Worm (Caenorhabditis elegans): ENCODE data around the gene C28A5.6.

- TF ChIP-seq ama-1 (optimal IDR thresholded peaks at IDR 0.05), result no peak
- TF ChIP-seq pha-4 (tag; optimal IDR thresholded peaks at IDR 0.05), result no peak
- no peak for TF ChIP-seq ttx-3 (tag; optimal IDR thresholded peaks at IDR 0.05)
- peak; percentile 16 for TF ChIP-seq nfya-1 (tag; optimal IDR thresholded peaks at IDR 0.05)
- no peak for TF ChIP-seq C38D4.7 (GFP tag; optimal IDR thresholded peaks at IDR 0.05)
- no peak for TF ChIP-seq hlh-15 (tag; optimal IDR thresholded peaks at IDR 0.05)
- TF ChIP-seq sdc-2 (tag; optimal IDR thresholded peaks at IDR 0.05), result no peak
- TF ChIP-seq nhr-11 (tag; optimal IDR thresholded peaks at IDR 0.05), result no peak
- no peak for TF ChIP-seq fax-1 (tag; optimal IDR thresholded peaks at IDR 0.05)
- TF ChIP-seq C08G9.2 (tag; optimal IDR thresholded peaks at IDR 0.05), result no peak
- TF ChIP-seq elt-2 (tag; optimal IDR thresholded peaks at IDR 0.05), result no peak
- TF ChIP-seq ceh-18 (tag; optimal IDR thresholded peaks at IDR 0.05), result no peak
- no peak for TF ChIP-seq ceh-34 (tag; optimal IDR thresholded peaks at IDR 0.05)
Observed at ce11 chrIII:4456579-4456978, 27.3 kb upstream of the C28A5.6 start.
